Worm (Caenorhabditis elegans) whole organism, early embryonic: Measurements from ENCODE around the gene F49F1.15.

Experiments
- B0310.2 ChIP-seq: sonication (generic microtip); optimal IDR thresholded peaks from 2 replicates; lab custom pipeline; 2016; ENCODE audit warnings: mild to moderate bottlenecking, missing genetic modification characterization, missing compliant biosample characterization
- aly-1 ChIP-seq: sonication (generic microtip); optimal IDR thresholded peaks from 2 replicates; lab custom pipeline; 2016; ENCODE audit warnings: missing genetic modification characterization, missing compliant biosample characterization
- ama-1 ChIP-seq: fragments of 150-350 bp; optimal IDR thresholded peaks from 2 replicates; lab custom pipeline; 2014
- ets-7 ChIP-seq: sonication (generic microtip); optimal IDR thresholded peaks from 2 replicates; lab custom pipeline; 2016; ENCODE audit warnings: missing genotype, missing genetic modification characterization, missing compliant biosample characterization
- flt-1 ChIP-seq: fragments of 200-800 bp; sonication (Bioruptor generic); IDR thresholded peaks from 2 replicates; pipeline ENCODE4 v1.3.6; 2022; ENCODE audit warnings: missing genetic modification characterization, missing compliant biosample characterization
- hmbx-1 ChIP-seq: sonication (generic microtip); optimal IDR thresholded peaks from 2 replicates; lab custom pipeline; 2016; ENCODE audit warnings: mild to moderate bottlenecking, missing genetic modification characterization, missing compliant biosample characterization
- hnd-1 ChIP-seq: sonication (generic microtip); optimal IDR thresholded peaks from 2 replicates; lab custom pipeline; 2016; ENCODE audit warnings: missing genetic modification characterization, missing compliant biosample characterization
- scrt-1 ChIP-seq: fragments of 200-800 bp; sonication (Bioruptor generic); IDR thresholded peaks from 2 replicates; pipeline ENCODE4 v1.3.6; 2022; ENCODE audit warnings: missing genetic modification characterization, missing compliant biosample characterization
- tbx-37 ChIP-seq: fragments of 200-800 bp; sonication (Bioruptor generic); conservative IDR thresholded peaks from 2 replicates; pipeline ENCODE4 v1.3.6; 2022; ENCODE audit warnings: missing genetic modification reagents, missing genetic modification characterization, missing compliant biosample characterization
- tra-4 ChIP-seq: sonication (generic microtip); optimal IDR thresholded peaks from 2 replicates; lab custom pipeline; 2017; ENCODE audit warnings: missing genetic modification characterization, missing compliant biosample characterization

ce11 chrIV:4117432-4117831 is 3.0 kb upstream of the F49F1.15 start, which contains the start of gene drd-50:
- TF ChIP-seq hnd-1 (tag; lab: Kevin White, UChicago) (no peak), ama-1 (lab: Kevin White, UChicago) (no peak), tbx-37 (GFP tag; lab: Robert Waterston, UW) (no peak), aly-1 (tag; lab: Kevin White, UChicago) (no peak), ets-7 (no peak), tra-4 (tag; lab: Kevin White, UChicago) (no peak), scrt-1 (GFP tag; lab: Robert Waterston, UW) (no peak), hmbx-1 (tag; lab: Kevin White, UChicago) (no peak), B0310.2 (tag; lab: Kevin White, UChicago) (no peak), flt-1 (no peak)
